Worm (Caenorhabditis elegans): Measurements from ENCODE around the gene F35F10.6.

ce11 chrV:3312067-3312666, 23.0 kb upstream of the F35F10.6 start, which contains the start of gene arrd-18:
- TF ChIP-seq sox-4 (tag; optimal IDR thresholded peaks at IDR 0.05) = no peak
- no peak for TF ChIP-seq ceh-22 (tag; optimal IDR thresholded peaks at IDR 0.05)
- TF ChIP-seq pqm-1 (tag; optimal IDR thresholded peaks at IDR 0.05) = no peak
- TF ChIP-seq fkh-10 (GFP tag; optimal IDR thresholded peaks at IDR 0.05) = no peak
- no peak for TF ChIP-seq Y22D7AL.16 (tag; optimal IDR thresholded peaks at IDR 0.05)
- no peak for TF ChIP-seq pha-4 (tag; optimal IDR thresholded peaks at IDR 0.05)
- no peak for TF ChIP-seq pag-3 (tag; optimal IDR thresholded peaks at IDR 0.05; ENCODE audit: borderline replicate concordance)
- TF ChIP-seq syd-9 (tag; optimal IDR thresholded peaks at IDR 0.05) = no peak
- no peak for TF ChIP-seq ets-4 (tag; optimal IDR thresholded peaks at IDR 0.05)
